Worm (Caenorhabditis elegans): ENCODE measurements around the gene sft-1.

sft-1 gene

ce11 chrIII:3065876-3066509 is 20.5 kb upstream of the sft-1 start (continued):
- TF ChIP-seq tbx-2 (tag; optimal IDR thresholded peaks at IDR 0.05) (peak; percentile 57), tlp-1 (tag; optimal IDR thresholded peaks at IDR 0.05) (no peak), jun-1 (tag; optimal IDR thresholded peaks at IDR 0.05) (no peak), lin-39 (tag; optimal IDR thresholded peaks at IDR 0.05) (no peak), egl-27 (tag; optimal IDR thresholded peaks at IDR 0.05) (no peak), aha-1 (tag; optimal IDR thresholded peaks at IDR 0.05) (no peak), nhr-47 (tag; optimal IDR thresholded peaks at IDR 0.05) (peak; percentile 55), dsc-1 (tag; optimal IDR thresholded peaks at IDR 0.05) (no peak), efl-1 (optimal IDR thresholded peaks at IDR 0.05) (peak; percentile 47 to 68), efl-1 (GFP tag; optimal IDR thresholded peaks at IDR 0.05 in 1 of 2) (peak; percentile 32 to 95), lsy-2 (tag; optimal IDR thresholded peaks at IDR 0.05) (peak; percentile 74 to 80), nhr-28 (tag; optimal IDR thresholded peaks at IDR 0.05) (no peak), fkh-10 (GFP tag; optimal IDR thresholded peaks at IDR 0.05) (peak; percentile 17), fos-1 (tag; optimal IDR thresholded peaks at IDR 0.05) (no peak), vab-15 (tag; optimal IDR thresholded peaks at IDR 0.05) (peak; percentile 34), nhr-20 (tag; optimal IDR thresholded peaks at IDR 0.05) (peak; percentile 68), mep-1 (tag; optimal IDR thresholded peaks at IDR 0.05) (peak; percentile 52), hpl-2 (GFP tag; optimal IDR thresholded peaks at IDR 0.05) (no peak), alr-1 (tag; optimal IDR thresholded peaks at IDR 0.05; ENCODE audit: borderline replicate concordance) (no peak), unc-30 (tag; optimal IDR thresholded peaks at IDR 0.05) (no peak), mab-9 (GFP tag; IDR thresholded peaks at IDR 0.05) (no peak), mef-2 (tag; optimal IDR thresholded peaks at IDR 0.05) (no peak), nhr-90 (tag; optimal IDR thresholded peaks at IDR 0.05; ENCODE audit: poor library complexity) (peak; percentile 50), elt-2 (tag; optimal IDR thresholded peaks at IDR 0.05) (no peak), unc-86 (tag; optimal IDR thresholded peaks at IDR 0.05) (no peak), egl-13 (tag; optimal IDR thresholded peaks at IDR 0.05) (no peak), snu-23 (GFP tag; optimal IDR thresholded peaks at IDR 0.05) (peak; percentile 58), nhr-71 (tag; optimal IDR thresholded peaks at IDR 0.05) (peak; percentile 82), hlh-17 (GFP tag; optimal IDR thresholded peaks at IDR 0.05; ENCODE audit: borderline replicate concordance) (no peak)

ce11 chrIII:3066769-3067168 is 19.7 kb upstream of the sft-1 start:
- TF ChIP-seq ceh-63 (GFP tag; optimal IDR thresholded peaks at IDR 0.05), result no peak
- no peak for TF ChIP-seq efl-1 (optimal IDR thresholded peaks at IDR 0.05)
- peak in 1 of 2 experiments; percentile 49 for TF ChIP-seq efl-1 (GFP tag; optimal IDR thresholded peaks at IDR 0.05 in 1 of 2)
- TF ChIP-seq grh-1 (GFP tag; IDR thresholded peaks at IDR 0.05), result no peak

- TF ChIP-seq ces-1 (GFP tag; optimal IDR thresholded peaks at IDR 0.05) (no peak), mep-1 (tag; optimal IDR thresholded peaks at IDR 0.05) (peak; percentile 96), nhr-19 (GFP tag; conservative IDR thresholded peaks at IDR 0.05) (peak; percentile 83), lin-13 (GFP tag; optimal IDR thresholded peaks at IDR 0.05) (peak; percentile 91), tlp-1 (tag; optimal IDR thresholded peaks at IDR 0.05) (no peak), irx-1 (tag; optimal IDR thresholded peaks at IDR 0.05) (peak; percentile 60), C34B4.2 (tag; optimal IDR thresholded peaks at IDR 0.05) (no peak), snu-23 (GFP tag; optimal IDR thresholded peaks at IDR 0.05) (peak; percentile 90), ets-5 (GFP tag; IDR thresholded peaks at IDR 0.05) (no peak), lir-3 (tag; optimal IDR thresholded peaks at IDR 0.05; ENCODE audit: poor library complexity) (no peak), fkh-8 (tag; optimal IDR thresholded peaks at IDR 0.05) (peak; percentile 92), mef-2 (tag; optimal IDR thresholded peaks at IDR 0.05) (no peak), ceh-63 (GFP tag; optimal IDR thresholded peaks at IDR 0.05) (no peak), sup-37 (GFP tag; optimal IDR thresholded peaks at IDR 0.05) (no peak), isw-1 (GFP tag; IDR thresholded peaks at IDR 0.05) (peak; percentile 79), alr-1 (tag; optimal IDR thresholded peaks at IDR 0.05; ENCODE audit: borderline replicate concordance) (no peak), ztf-11 (tag; optimal IDR thresholded peaks at IDR 0.05) (peak in 1 of 2 experiments; percentile 11), C04F5.9 (tag; optimal IDR thresholded peaks at IDR 0.05) (peak; percentile 16), efl-3 (GFP tag; optimal IDR thresholded peaks at IDR 0.05) (no peak), sptf-1 (tag; optimal IDR thresholded peaks at IDR 0.05) (no peak), ceh-82 (tag; optimal IDR thresholded peaks at IDR 0.05) (peak; percentile 90 to 93 (median 90)), egl-13 (tag; optimal IDR thresholded peaks at IDR 0.05) (no peak), nhr-71 (tag; optimal IDR thresholded peaks at IDR 0.05) (peak; percentile 89), lin-14 (GFP tag; optimal IDR thresholded peaks at IDR 0.05) (peak; percentile 89), hpl-2 (GFP tag; optimal IDR thresholded peaks at IDR 0.05) (peak; percentile 65), elt-2 (tag; optimal IDR thresholded peaks at IDR 0.05) (no peak)
Measured at ce11 chrIII:3067909-3068455, 18.5 kb upstream of the sft-1 start, which contains the start of gene ubl-1. TSS of gene ubl-1 (plus strand) at chrIII:3068310.

All from whole organism, L1 larva.